Fruit fly (Drosophila melanogaster) whole organism, embryonic: ENCODE results near the gene CG15306.

Experiments used
- Asciz ChIP-seq: fragments of 200-800 bp; sonication (Bioruptor generic); optimal IDR thresholded peaks from 2 replicates; lab custom pipeline; 2017; ENCODE audit warnings: missing biosample characterization, mild to moderate bottlenecking, missing genetic modification characterization, missing genetic modification reagents
- CG10543 ChIP-seq: fragments of 200-800 bp; sonication (Bioruptor generic); optimal IDR thresholded peaks from 3 replicates; lab custom pipeline; 2017; ENCODE audit warnings: missing biosample characterization, mild to moderate bottlenecking, missing genetic modification characterization, moderate library complexity
- CG10979 ChIP-seq: fragments of 200-800 bp; sonication (Bioruptor generic); optimal IDR thresholded peaks from 2 replicates; lab custom pipeline; 2018; ENCODE audit warnings: missing biosample characterization, mild to moderate bottlenecking, missing genetic modification characterization, moderate library complexity
- CG11504 ChIP-seq: fragments of 200-800 bp; sonication (Bioruptor generic); optimal IDR thresholded peaks from 3 replicates; lab custom pipeline; 2019; ENCODE audit warnings: missing biosample characterization, mild to moderate bottlenecking, missing genetic modification characterization, moderate library complexity
- CG12659 ChIP-seq: fragments of 200-800 bp; sonication (Bioruptor generic); optimal IDR thresholded peaks from 3 replicates; lab custom pipeline; 2017; ENCODE audit warnings: mild to moderate bottlenecking, missing biosample characterization, missing genetic modification reagents, missing genetic modification characterization
- CG12769 ChIP-seq: fragments of 200-800 bp; sonication (Bioruptor generic); optimal IDR thresholded peaks from 2 replicates; lab custom pipeline; 2019; ENCODE audit warnings: missing biosample characterization, mild to moderate bottlenecking, missing genetic modification characterization, moderate library complexity
- CG13287 ChIP-seq: fragments of 200-800 bp; sonication (Bioruptor generic); IDR thresholded peaks from 2 replicates; pipeline ENCODE4 v1.3.6; 2022; ENCODE audit warnings: missing biosample characterization, missing genetic modification characterization; ENCODE audit not compliant: partially characterized antibody
- CG14710 ChIP-seq: fragments of 200-800 bp; sonication (Bioruptor generic); optimal IDR thresholded peaks from 3 replicates; lab custom pipeline; 2019; ENCODE audit warnings: missing biosample characterization, mild to moderate bottlenecking, missing genetic modification characterization, moderate library complexity
- CG1603 ChIP-seq: fragments of 200-800 bp; sonication (Bioruptor generic); optimal IDR thresholded peaks from 2 replicates; lab custom pipeline; 2019; ENCODE audit warnings: missing biosample characterization, mild to moderate bottlenecking, missing genetic modification characterization, moderate library complexity
- CG17186 ChIP-seq: fragments of 200-800 bp; sonication (Bioruptor generic); optimal IDR thresholded peaks from 3 replicates; lab custom pipeline; 2017; ENCODE audit warnings: missing biosample characterization, missing genetic modification reagents, missing genetic modification characterization
- CG18262 ChIP-seq: fragments of 200-800 bp; optimal IDR thresholded peaks from 3 replicates; lab custom pipeline; 2019; ENCODE audit warnings: missing biosample characterization, mild to moderate bottlenecking, missing genetic modification characterization, moderate library complexity
- CG30431 ChIP-seq: fragments of 200-800 bp; sonication (Bioruptor generic); optimal IDR thresholded peaks from 2 replicates; lab custom pipeline; 2017; ENCODE audit warnings: missing biosample characterization, missing genetic modification characterization
- CG33213 ChIP-seq: fragments of 200-800 bp; sonication (Bioruptor generic); optimal IDR thresholded peaks from 3 replicates; lab custom pipeline; 2016; ENCODE audit warnings: missing biosample characterization, missing genetic modification characterization
- CG33557 ChIP-seq: fragments of 200-800 bp; sonication (Bioruptor generic); optimal IDR thresholded peaks from 2 replicates; lab custom pipeline; 2019; ENCODE audit warnings: missing biosample characterization, mild to moderate bottlenecking, missing genetic modification characterization, moderate library complexity
- CG8290 ChIP-seq, 3 experiments: fragments of 200-800 bp; sonication (Bioruptor generic); optimal IDR thresholded peaks; 2 replicates each; lab custom pipeline; 2016 to 2019; ENCODE audit warnings: missing biosample characterization in 3 of 3, missing genetic modification characterization in 3 of 3, mild to moderate bottlenecking in 2 of 3, moderate library complexity in 1 of 3
- Chrac-16 ChIP-seq: fragments of 200-800 bp; sonication (Bioruptor generic); optimal IDR thresholded peaks from 3 replicates; lab custom pipeline; 2016; ENCODE audit warnings: missing biosample characterization, missing genetic modification characterization
- CoRest ChIP-seq: fragments of 200-800 bp; sonication (Bioruptor generic); optimal IDR thresholded peaks from 3 replicates; lab custom pipeline; 2018; ENCODE audit warnings: missing biosample characterization, mild to moderate bottlenecking, missing genetic modification characterization, moderate library complexity
- Deaf1 ChIP-seq: fragments of 200-800 bp; optimal IDR thresholded peaks from 3 replicates; lab custom pipeline; 2019; ENCODE audit warnings: missing biosample characterization, mild to moderate bottlenecking, missing genetic modification characterization, moderate library complexity
- Dip2 ChIP-seq: fragments of 200-800 bp; sonication (Bioruptor generic); IDR thresholded peaks from 2 replicates; pipeline ENCODE4 v1.3.6; 2022; ENCODE audit warnings: missing biosample characterization, missing genetic modification characterization
- Dll ChIP-seq: fragments of 200-800 bp; sonication (Bioruptor generic); IDR thresholded peaks from 4 replicates; pipeline ENCODE4 v1.3.6; 2022; ENCODE audit warnings: missing biosample characterization, missing genetic modification characterization; ENCODE audit not compliant: partially characterized antibody
- Elba2 ChIP-seq: fragments of 200-800 bp; sonication (Bioruptor generic); optimal IDR thresholded peaks from 3 replicates; lab custom pipeline; 2016; ENCODE audit warnings: missing biosample characterization, missing genetic modification characterization
- Ets65A ChIP-seq: fragments of 200-800 bp; sonication (Bioruptor generic); peaks from one replicate; lab custom pipeline; 2016; ENCODE audit warnings: missing biosample characterization, missing genetic modification characterization
- Hmr ChIP-seq: fragments of 200-800 bp; sonication (Bioruptor generic); optimal IDR thresholded peaks from 3 replicates; lab custom pipeline; 2017; ENCODE audit warnings: mild to moderate bottlenecking, missing biosample characterization, missing genetic modification reagents, missing genetic modification characterization
- Lhr ChIP-seq: fragments of 200-800 bp; sonication (Bioruptor generic); optimal IDR thresholded peaks from 3 replicates; lab custom pipeline; 2017; ENCODE audit warnings: mild to moderate bottlenecking, missing biosample characterization, missing genetic modification reagents, missing genetic modification characterization
- Med ChIP-seq: fragments of 200-800 bp; sonication (Bioruptor generic); peaks from one replicate; lab custom pipeline; 2016; ENCODE audit warnings: missing biosample characterization, missing genetic modification characterization, mild to moderate bottlenecking, inconsistent platforms, moderate library complexity
- Myb ChIP-seq: fragments of 200-800 bp; sonication (Bioruptor generic); optimal IDR thresholded peaks from 2 replicates; lab custom pipeline; 2016; ENCODE audit warnings: missing biosample characterization, missing genetic modification characterization
- Neu2 ChIP-seq: fragments of 200-800 bp; sonication (Bioruptor generic); optimal IDR thresholded peaks from 3 replicates; lab custom pipeline; 2016; ENCODE audit warnings: missing biosample characterization, missing genetic modification characterization, borderline replicate concordance
- Nf-YA ChIP-seq: fragments of 200-800 bp; sonication (Bioruptor generic); IDR thresholded peaks from 2 replicates; pipeline ENCODE4 v1.3.6; 2022; ENCODE audit warnings: missing biosample characterization, missing genetic modification characterization
- Nf-YC ChIP-seq: fragments of 200-800 bp; optimal IDR thresholded peaks from 3 replicates; lab custom pipeline; 2019; ENCODE audit warnings: missing biosample characterization, mild to moderate bottlenecking, missing genetic modification characterization, moderate library complexity
- Sry-δ ChIP-seq: fragments of 200-800 bp; sonication (Bioruptor generic); optimal IDR thresholded peaks from 2 replicates; lab custom pipeline; 2016; ENCODE audit warnings: missing biosample characterization, missing genetic modification characterization
- Vsx1 ChIP-seq: fragments of 200-800 bp; sonication (Bioruptor generic); optimal IDR thresholded peaks from 2 replicates; lab custom pipeline; 2017; ENCODE audit warnings: missing biosample characterization, mild to moderate bottlenecking, missing genetic modification characterization, missing genetic modification reagents
- abd-A ChIP-seq: fragments of 200-800 bp; sonication (Bioruptor generic); optimal IDR thresholded peaks from 3 replicates; lab custom pipeline; 2019; ENCODE audit warnings: missing biosample characterization, mild to moderate bottlenecking, missing genetic modification characterization, moderate library complexity
- az2 ChIP-seq: fragments of 200-800 bp; sonication (Bioruptor generic); optimal IDR thresholded peaks from 3 replicates; lab custom pipeline; 2016; ENCODE audit warnings: missing biosample characterization, missing genetic modification characterization
- ci ChIP-seq: fragments of 200-800 bp; sonication (Bioruptor generic); IDR thresholded peaks from 3 replicates; pipeline ENCODE4 v1.3.6; 2022; ENCODE audit warnings: missing biosample characterization, missing genetic modification characterization
- exex ChIP-seq: fragments of 200-800 bp; sonication (Bioruptor generic); optimal IDR thresholded peaks from 4 replicates; lab custom pipeline; 2018; ENCODE audit warnings: missing biosample characterization, mild to moderate bottlenecking, missing genetic modification characterization, moderate library complexity
- ftz-f1 ChIP-seq: fragments of 200-800 bp; sonication (Bioruptor generic); optimal IDR thresholded peaks from 2 replicates; lab custom pipeline; 2016; ENCODE audit warnings: missing biosample characterization, missing genetic modification characterization
- gce ChIP-seq: fragments of 200-800 bp; sonication (Bioruptor generic); IDR thresholded peaks from 3 replicates; pipeline ENCODE4 v1.3.6; 2022; ENCODE audit warnings: missing biosample characterization, missing genetic modification characterization
- gem ChIP-seq: fragments of 200-800 bp; sonication (Bioruptor generic); optimal IDR thresholded peaks from 2 replicates; lab custom pipeline; 2019; ENCODE audit warnings: missing biosample characterization, mild to moderate bottlenecking, missing genetic modification characterization, moderate library complexity
- nau ChIP-seq: fragments of 200-800 bp; sonication (Bioruptor generic); optimal IDR thresholded peaks from 3 replicates; lab custom pipeline; 2017; ENCODE audit warnings: missing biosample characterization, mild to moderate bottlenecking, missing genetic modification characterization, missing genetic modification reagents
- pzg ChIP-seq: fragments of 200-800 bp; sonication (Bioruptor generic); optimal IDR thresholded peaks from 3 replicates; lab custom pipeline; 2018; ENCODE audit warnings: missing biosample characterization, mild to moderate bottlenecking, missing genetic modification characterization, moderate library complexity
- sd ChIP-seq: fragments of 200-800 bp; sonication (Bioruptor generic); optimal IDR thresholded peaks from 3 replicates; lab custom pipeline; 2018; ENCODE audit warnings: missing biosample characterization, mild to moderate bottlenecking, missing genetic modification characterization, moderate library complexity
- sens ChIP-seq: fragments of 200-800 bp; sonication (Bioruptor generic); peaks from one replicate; lab custom pipeline; 2016; ENCODE audit warnings: missing biosample characterization, missing genetic modification characterization
- sima ChIP-seq: fragments of 200-800 bp; sonication (Bioruptor generic); optimal IDR thresholded peaks from 2 replicates; lab custom pipeline; 2016; ENCODE audit warnings: missing biosample characterization, missing genetic modification characterization
- so ChIP-seq: fragments of 200-800 bp; sonication (Bioruptor generic); IDR thresholded peaks from 3 replicates; pipeline ENCODE4 v1.3.6; 2022; ENCODE audit warnings: missing biosample characterization, missing genetic modification characterization
- sr ChIP-seq: fragments of 200-800 bp; sonication (Bioruptor generic); IDR thresholded peaks from 3 replicates; pipeline ENCODE4 v1.3.6; 2022; ENCODE audit warnings: missing biosample characterization, missing genetic modification characterization
- sug ChIP-seq: fragments of 200-800 bp; optimal IDR thresholded peaks from 2 replicates; lab custom pipeline; 2019; ENCODE audit warnings: missing biosample characterization, mild to moderate bottlenecking, missing genetic modification characterization, moderate library complexity
- vfl ChIP-seq: fragments of 200-800 bp; sonication (Bioruptor generic); optimal IDR thresholded peaks from 2 replicates; lab custom pipeline; 2016; ENCODE audit warnings: missing biosample characterization, missing genetic modification characterization

The CG15306 gene

dm6 chrX:10369763-10370162 lies 38.1 kb upstream of the CG15306 start (continued):
- no peak for TF ChIP-seq Asciz
- TF ChIP-seq Med, result peak; percentile 41
- no peak for TF ChIP-seq CG18262 (tag; lab: Kevin White, UChicago)
- no peak for TF ChIP-seq Dip2 (GFP tag; lab: Robert Waterston, UW)
- TF ChIP-seq Ets65A (GFP tag; lab: Kevin White, UChicago), result no peak
- no peak for TF ChIP-seq Elba2
- TF ChIP-seq Nf-YA, result no peak
- TF ChIP-seq CG30431 (GFP tag; lab: Kevin White, UChicago), result no peak

- TF ChIP-seq nau, result no peak
- no peak for TF ChIP-seq so (GFP tag; lab: Robert Waterston, UW)
- no peak for TF ChIP-seq gce (GFP tag; lab: Robert Waterston, UW)
- TF ChIP-seq Deaf1 (tag; lab: Kevin White, UChicago), result peak; percentile 44
- TF ChIP-seq ci (GFP tag; lab: Robert Waterston, UW), result 0 out of 3 replicates have a peak, but pooled peaks have one; percentile 32
- TF ChIP-seq sr (GFP tag; lab: Robert Waterston, UW), result peak; percentile 51; the same call in 1 of the 3 replicates
- peak; percentile 21 for TF ChIP-seq CG10543 (GFP tag; lab: Kevin White, UChicago)
- peak; percentile 25 for TF ChIP-seq sug (tag; lab: Kevin White, UChicago)
- TF ChIP-seq ftz-f1 (GFP tag; lab: Kevin White, UChicago), result peak; percentile 81
- peak; percentile 57 for TF ChIP-seq CG12769 (tag; lab: Kevin White, UChicago)
- peak; percentile 0 for TF ChIP-seq Vsx1 (GFP tag; lab: Kevin White, UChicago)
- TF ChIP-seq exex (tag; lab: Kevin White, UChicago), result peak; percentile 49
These were observed 37.7 kb upstream of the CG15306 start for dm6 chrX:10369315-10369714.

dm6 chrX:10367801-10368203 lies 36.2 kb upstream of the CG15306 start, which contains the start of gene CG17841:
Gene CG17841, plus strand, starts transcription at chrX:10368052.
- TF ChIP-seq CG1603 (tag; lab: Kevin White, UChicago), result peak; percentile 99
- peak; percentile 84 for TF ChIP-seq sens (GFP tag; lab: Kevin White, UChicago)
- TF ChIP-seq Nf-YC (tag; lab: Kevin White, UChicago), result peak; percentile 36
- peak; percentile 75 for TF ChIP-seq Sry-δ (GFP tag; lab: Kevin White, UChicago)
- TF ChIP-seq Myb (GFP tag; lab: Kevin White, UChicago), result peak; percentile 80
- peak; percentile 89 for TF ChIP-seq pzg (GFP tag; lab: Kevin White, UChicago)
- TF ChIP-seq az2 (GFP tag; lab: Kevin White, UChicago), result no peak
- TF ChIP-seq CG11504 (tag; lab: Kevin White, UChicago), result peak; percentile 69
- peak; percentile 58 for TF ChIP-seq CG13287
- TF ChIP-seq gem (tag; lab: Kevin White, UChicago), result no peak
- no peak for TF ChIP-seq CG10979 (tag; lab: Kevin White, UChicago)
- TF ChIP-seq CG17186 (GFP tag; lab: Kevin White, UChicago), result peak; percentile 34
- no peak for TF ChIP-seq vfl (GFP tag; lab: Kevin White, UChicago)
- TF ChIP-seq sd, result peak; percentile 2
- peak; percentile 15 for TF ChIP-seq Hmr (GFP tag; lab: Kevin White, UChicago)
- TF ChIP-seq CG33557 (GFP tag; lab: Kevin White, UChicago), result no peak
- TF ChIP-seq CG33213, result peak; percentile 42
- no peak for TF ChIP-seq CG8290 (GFP tag; optimal IDR thresholded peaks at IDR 0.05; lab: Kevin White, UChicago)
- TF ChIP-seq CG8290 (tag; optimal IDR thresholded peaks at IDR 0.05; lab: Kevin White, UChicago), result peak; percentile 1 to 11
- peak; percentile 48 for TF ChIP-seq CoRest (tag; lab: Kevin White, UChicago)
- TF ChIP-seq Neu2, result peak; percentile 84
- TF ChIP-seq so (GFP tag; lab: Robert Waterston, UW), result 0 out of 3 replicates have a peak, but pooled peaks have one; percentile 19
- TF ChIP-seq CG12659, result peak; percentile 55
- peak; percentile 76 for TF ChIP-seq Lhr
- no peak for TF ChIP-seq abd-A
- peak; percentile 60; the same call in 1 of the 4 replicates for TF ChIP-seq Dll (GFP tag; lab: Robert Waterston, UW)
- no peak for TF ChIP-seq Chrac-16 (GFP tag; lab: Kevin White, UChicago)
- TF ChIP-seq CG14710 (tag; lab: Kevin White, UChicago), result peak; percentile 89
- TF ChIP-seq sima (GFP tag; lab: Kevin White, UChicago), result no peak
